Worm (Caenorhabditis elegans) whole organism, L4 larva: ENCODE data around the gene C16C10.8.

Source experiments
- D1046.2 ChIP-seq: fragments of 200-800 bp; sonication (Bioruptor generic); IDR thresholded peaks from 2 replicates; pipeline ENCODE4 v1.3.6; 2022; ENCODE audit warnings: missing genetic modification characterization, missing compliant biosample characterization
- F10B5.3 ChIP-seq: sonication (generic microtip); optimal IDR thresholded peaks from 2 replicates; lab custom pipeline; 2016; ENCODE audit warnings: mild to moderate bottlenecking, missing genetic modification characterization, missing compliant biosample characterization
- F26F4.8 ChIP-seq: fragments of 200-800 bp; sonication (Bioruptor generic); conservative IDR thresholded peaks from 2 replicates; pipeline ENCODE4 v1.3.6; 2022; ENCODE audit warnings: missing genetic modification characterization, missing compliant biosample characterization
- F49E8.2 ChIP-seq: sonication (generic microtip); optimal IDR thresholded peaks from 2 replicates; lab custom pipeline; 2016; ENCODE audit warnings: missing compliant biosample characterization, mild to moderate bottlenecking, missing genetic modification characterization, borderline replicate concordance
- R02D3.7 ChIP-seq: fragments of 150-350 bp; sonication (generic microtip); optimal IDR thresholded peaks from 3 replicates; lab custom pipeline; 2014; ENCODE audit warnings: missing biosample characterization, missing genetic modification characterization
- Y75B8A.6 ChIP-seq: fragments of 200-800 bp; sonication (Bioruptor generic); IDR thresholded peaks from 2 replicates; pipeline ENCODE4 v1.3.6; 2022; ENCODE audit warnings: missing genetic modification reagents, missing genetic modification characterization, missing compliant biosample characterization
- arid-1 ChIP-seq: fragments of 200-800 bp; sonication (Bioruptor generic); conservative IDR thresholded peaks from 2 replicates; pipeline ENCODE4 v1.3.6; 2022; ENCODE audit warnings: missing genetic modification reagents, missing genetic modification characterization, missing compliant biosample characterization
- attf-4 ChIP-seq: sonication (generic microtip); optimal IDR thresholded peaks from 3 replicates; lab custom pipeline; 2017; ENCODE audit warnings: missing biosample characterization, missing genetic modification characterization
- ceh-32 ChIP-seq: sonication (generic microtip); optimal IDR thresholded peaks from 2 replicates; lab custom pipeline; 2016; ENCODE audit warnings: mild to moderate bottlenecking, missing genetic modification characterization, missing compliant biosample characterization; ENCODE audit not compliant: poor library complexity
- ceh-44 ChIP-seq: fragments of 200-800 bp; sonication (Bioruptor generic); IDR thresholded peaks from 2 replicates; pipeline ENCODE4 v1.3.6; 2022; ENCODE audit warnings: missing genetic modification reagents, missing genetic modification characterization, missing compliant biosample characterization
- ceh-62 ChIP-seq: sonication (generic microtip); optimal IDR thresholded peaks from 2 replicates; lab custom pipeline; 2017; ENCODE audit warnings: missing biosample characterization, missing genetic modification characterization
- ces-1 ChIP-seq: fragments of 150-350 bp; sonication (generic microtip); optimal IDR thresholded peaks from 4 replicates; lab custom pipeline; 2014; ENCODE audit warnings: missing biosample characterization, missing genetic modification reagents, missing genetic modification characterization
- ctbp-1 ChIP-seq: fragments of 200-800 bp; sonication (Bioruptor generic); IDR thresholded peaks from 2 replicates; pipeline ENCODE4 v1.3.6; 2022; ENCODE audit warnings: missing genetic modification reagents, missing genetic modification characterization, missing compliant biosample characterization
- daf-12 ChIP-seq: fragments of 150-350 bp; optimal IDR thresholded peaks from 2 replicates; lab custom pipeline; 2014; ENCODE audit warnings: missing biosample characterization, missing genetic modification reagents, missing genetic modification characterization
- daf-19 ChIP-seq: fragments of 200-800 bp; sonication (Bioruptor generic); conservative IDR thresholded peaks from 2 replicates; pipeline ENCODE4 v1.3.6; 2022; ENCODE audit warnings: missing genetic modification characterization, missing compliant biosample characterization
- dmd-6 ChIP-seq: fragments of 200-800 bp; sonication (Bioruptor generic); IDR thresholded peaks from 2 replicates; pipeline ENCODE4 v1.3.6; 2022; ENCODE audit warnings: missing genetic modification reagents, missing genetic modification characterization, missing compliant biosample characterization
- dmd-8 ChIP-seq: fragments of 200-800 bp; sonication (Bioruptor generic); IDR thresholded peaks from 2 replicates; pipeline ENCODE4 v1.3.6; 2022; ENCODE audit warnings: missing genetic modification characterization, missing compliant biosample characterization
- dmd-9 ChIP-seq: fragments of 200-800 bp; sonication (Bioruptor generic); IDR thresholded peaks from 2 replicates; pipeline ENCODE4 v1.3.6; 2022; ENCODE audit warnings: missing genetic modification reagents, missing genetic modification characterization, missing compliant biosample characterization
- duxl-1 ChIP-seq: sonication (generic microtip); optimal IDR thresholded peaks from 2 replicates; lab custom pipeline; 2016; ENCODE audit warnings: mild to moderate bottlenecking, missing genetic modification characterization, moderate library complexity, missing compliant biosample characterization; ENCODE audit not compliant: poor library complexity
- fkh-10 ChIP-seq: fragments of 150-350 bp; optimal IDR thresholded peaks from 2 replicates; lab custom pipeline; 2014; ENCODE audit warnings: missing biosample characterization, missing genetic modification reagents, missing genetic modification characterization
- gei-8 ChIP-seq: fragments of 200-800 bp; sonication (Bioruptor generic); optimal IDR thresholded peaks from 2 replicates; lab custom pipeline; 2018; ENCODE audit warnings: mild to moderate bottlenecking, missing genetic modification characterization, missing compliant biosample characterization
- hlh-30 ChIP-seq: sonication (generic microtip); optimal IDR thresholded peaks from 2 replicates; lab custom pipeline; 2017; ENCODE audit warnings: antibody characterized with exemption, mild to moderate bottlenecking, missing genetic modification characterization, missing compliant biosample characterization; ENCODE audit not compliant: insufficient read depth
- lin-1 ChIP-seq: fragments of 200-800 bp; sonication (Bioruptor generic); IDR thresholded peaks from 2 replicates; pipeline ENCODE4 v1.3.6; 2022; ENCODE audit warnings: missing genetic modification reagents, missing genetic modification characterization, missing compliant biosample characterization
- lin-13 ChIP-seq: fragments of 150-350 bp; optimal IDR thresholded peaks from 2 replicates; lab custom pipeline; 2014; ENCODE audit warnings: missing biosample characterization, missing genetic modification reagents, missing genetic modification characterization
- lin-15B ChIP-seq: fragments of 150-350 bp; sonication (generic microtip); optimal IDR thresholded peaks from 3 replicates; lab custom pipeline; 2014; ENCODE audit warnings: missing biosample characterization, missing genetic modification characterization
- lin-39 ChIP-seq: fragments of 150-350 bp; optimal IDR thresholded peaks from 2 replicates; lab custom pipeline; 2014; ENCODE audit warnings: missing biosample characterization, missing genetic modification reagents, missing genetic modification characterization
- madf-5 ChIP-seq, 2 experiments: fragments of 200-800 bp; sonication (Bioruptor generic); IDR thresholded peaks; 2 replicates each; pipeline ENCODE4 v1.3.6; 2022; ENCODE audit warnings: missing compliant biosample characterization in 2 of 2, missing genetic modification characterization in 2 of 2
- madf-9 ChIP-seq: fragments of 200-800 bp; sonication (Bioruptor generic); conservative IDR thresholded peaks from 2 replicates; pipeline ENCODE4 v1.3.6; 2022; ENCODE audit warnings: missing genetic modification reagents, missing genetic modification characterization, missing compliant biosample characterization
- mdt-29 ChIP-seq: fragments of 200-800 bp; sonication (Bioruptor generic); IDR thresholded peaks from 2 replicates; pipeline ENCODE4 v1.3.6; 2022; ENCODE audit warnings: missing genetic modification reagents, missing genetic modification characterization, missing compliant biosample characterization
- mes-2 ChIP-seq: sonication (generic microtip); optimal IDR thresholded peaks from 2 replicates; lab custom pipeline; 2016; ENCODE audit warnings: missing genotype, mild to moderate bottlenecking, missing genetic modification characterization, missing compliant biosample characterization; ENCODE audit not compliant: poor library complexity, severe bottlenecking
- mxl-2 ChIP-seq: fragments of 200-800 bp; sonication (Bioruptor generic); conservative IDR thresholded peaks from 2 replicates; pipeline ENCODE4 v1.3.6; 2022; ENCODE audit warnings: missing genetic modification reagents, missing genetic modification characterization, missing compliant biosample characterization
- nhr-102 ChIP-seq: sonication (generic microtip); optimal IDR thresholded peaks from 2 replicates; lab custom pipeline; 2016; ENCODE audit warnings: mild to moderate bottlenecking, missing genetic modification characterization, moderate library complexity, missing compliant biosample characterization
- nhr-25 ChIP-seq: sonication (generic microtip); optimal IDR thresholded peaks from 2 replicates; lab custom pipeline; 2017; ENCODE audit warnings: missing genetic modification characterization, mild to moderate bottlenecking, missing compliant biosample characterization, antibody characterized with exemption, moderate library complexity, borderline replicate concordance; ENCODE audit not compliant: insufficient read depth
- nhr-6 ChIP-seq: fragments of 150-350 bp; optimal IDR thresholded peaks from 2 replicates; lab custom pipeline; 2014; ENCODE audit warnings: missing biosample characterization, missing genetic modification characterization
- nhr-76 ChIP-seq: fragments of 150-350 bp; optimal IDR thresholded peaks from 2 replicates; lab custom pipeline; 2014; ENCODE audit warnings: missing biosample characterization, missing genetic modification characterization
- pha-4 ChIP-seq, 2 experiments: fragments of 150-350 bp in 1 of 2; fragments of 200-800 bp in 1 of 2; sonication (Bioruptor generic) in 1 of 2; IDR thresholded peaks in 1 of 2; optimal IDR thresholded peaks in 1 of 2; 2 replicates each; pipeline versions ENCODE4 v1.3.6 to Lab custom; 2014 to 2022; ENCODE audit warnings: missing genetic modification characterization in 2 of 2, missing genetic modification reagents in 2 of 2, missing biosample characterization in 1 of 2, missing compliant biosample characterization in 1 of 2
- php-3 ChIP-seq: fragments of 200-800 bp; sonication (Bioruptor generic); IDR thresholded peaks from 2 replicates; pipeline ENCODE4 v1.3.6; 2022; ENCODE audit warnings: missing genetic modification reagents, missing genetic modification characterization, missing compliant biosample characterization
- pqm-1 ChIP-seq: sonication (generic microtip); optimal IDR thresholded peaks from 2 replicates; lab custom pipeline; 2017; ENCODE audit warnings: missing biosample characterization, missing genetic modification characterization
- saeg-2 ChIP-seq: fragments of 200-800 bp; sonication (Bioruptor generic); IDR thresholded peaks from 2 replicates; pipeline ENCODE4 v1.3.6; 2022; ENCODE audit warnings: missing genetic modification reagents, missing genetic modification characterization, missing compliant biosample characterization
- sdz-12 ChIP-seq: fragments of 200-800 bp; sonication (Bioruptor generic); optimal IDR thresholded peaks from 2 replicates; lab custom pipeline; 2018; ENCODE audit warnings: mild to moderate bottlenecking, missing genetic modification characterization, missing compliant biosample characterization
- set-16 ChIP-seq: fragments of 200-800 bp; sonication (Bioruptor generic); IDR thresholded peaks from 2 replicates; pipeline ENCODE4 v1.3.6; 2022; ENCODE audit warnings: missing genetic modification reagents, missing genetic modification characterization, missing compliant biosample characterization
- spr-1 ChIP-seq: sonication (generic microtip); optimal IDR thresholded peaks from 2 replicates; lab custom pipeline; 2016; ENCODE audit warnings: mild to moderate bottlenecking, missing genetic modification characterization, missing compliant biosample characterization
- spr-3 ChIP-seq: fragments of 200-800 bp; sonication (Bioruptor generic); optimal IDR thresholded peaks from 2 replicates; lab custom pipeline; 2018; ENCODE audit warnings: mild to moderate bottlenecking, missing genetic modification characterization, missing compliant biosample characterization
- tag-97 ChIP-seq: fragments of 200-800 bp; sonication (Bioruptor generic); IDR thresholded peaks from 2 replicates; pipeline ENCODE4 v1.3.6; 2022; ENCODE audit warnings: missing genetic modification characterization, missing compliant biosample characterization
- tra-1 ChIP-seq: fragments of 200-800 bp; sonication (Bioruptor generic); IDR thresholded peaks from 2 replicates; pipeline ENCODE4 v1.3.6; 2022; ENCODE audit warnings: missing genetic modification reagents, missing genetic modification characterization, missing compliant biosample characterization
- unc-39 ChIP-seq: sonication (generic microtip); optimal IDR thresholded peaks from 2 replicates; lab custom pipeline; 2017; ENCODE audit warnings: missing biosample characterization, missing genetic modification characterization
- zfp-2 ChIP-seq: sonication (generic microtip); optimal IDR thresholded peaks from 2 replicates; lab custom pipeline; 2016; ENCODE audit warnings: mild to moderate bottlenecking, missing genetic modification characterization, missing compliant biosample characterization
- zfp-3 ChIP-seq: fragments of 200-800 bp; sonication (Bioruptor generic); conservative IDR thresholded peaks from 2 replicates; pipeline ENCODE4 v1.3.6; 2022; ENCODE audit warnings: missing genetic modification reagents, missing genetic modification characterization, missing compliant biosample characterization
- zip-2 ChIP-seq: fragments of 150-350 bp; optimal IDR thresholded peaks from 2 replicates; lab custom pipeline; 2014; ENCODE audit warnings: missing biosample characterization, missing genetic modification characterization

Gene C16C10.8

ce11 chrIII:4193659-4194103 is 29.7 kb upstream of the C16C10.8 start, which contains the start of gene xbp-1 (continued):
- TF ChIP-seq daf-12 (tag; lab: Kevin White, UChicago) (no peak), R02D3.7 (tag; lab: Kevin White, UChicago) (no peak), ces-1 (GFP tag; lab: Kevin White, UChicago) (no peak), F26F4.8 (GFP tag; lab: Robert Waterston, UW) (no peak), gei-8 (GFP tag; lab: Kevin White, UChicago) (no peak), ceh-44 (GFP tag; lab: Robert Waterston, UW) (no peak), nhr-25 (peak; percentile 78), attf-4 (no peak), zip-2 (tag; lab: Kevin White, UChicago) (peak; percentile 78), Y75B8A.6 (GFP tag; lab: Robert Waterston, UW) (peak; percentile 51; the same call in 1 of the 2 replicates), lin-13 (GFP tag; lab: Kevin White, UChicago) (peak; percentile 94), zfp-3 (peak; percentile 84), zfp-2 (tag; lab: Kevin White, UChicago) (peak; percentile 49), lin-15B (no peak), daf-19 (GFP tag; lab: Robert Waterston, UW) (peak; percentile 45; the same call in 1 of the 2 replicates), fkh-10 (GFP tag; lab: Kevin White, UChicago) (peak; percentile 76), php-3 (GFP tag; lab: Robert Waterston, UW) (peak; percentile 85), madf-5 (GFP tag; IDR thresholded peaks at IDR 0.05; lab: Robert Waterston, UW) (no peak), mxl-2 (GFP tag; lab: Robert Waterston, UW) (0 out of 2 replicates have a peak, but pooled peaks have one; percentile 17), nhr-102 (tag; lab: Kevin White, UChicago) (peak; percentile 68), nhr-6 (peak; percentile 89), arid-1 (no peak), dmd-8 (no peak), dmd-9 (GFP tag; lab: Robert Waterston, UW) (peak; percentile 63; the same call in 1 of the 2 replicates), nhr-76 (tag; lab: Kevin White, UChicago) (no peak), lin-1 (GFP tag; lab: Robert Waterston, UW) (peak; percentile 99), mdt-29 (GFP tag; lab: Robert Waterston, UW) (peak; percentile 49; the same call in 1 of the 2 replicates), ceh-62 (tag; lab: Kevin White, UChicago) (no peak), spr-1 (tag; lab: Kevin White, UChicago) (peak; percentile 30), pha-4 (GFP tag; IDR thresholded peaks at IDR 0.05; lab: Robert Waterston, UW) (peak; percentile 77), pha-4 (tag; optimal IDR thresholded peaks at IDR 0.05; lab: Kevin White, UChicago) (no peak), hlh-30 (tag; lab: Kevin White, UChicago) (peak; percentile 94), saeg-2 (GFP tag; lab: Robert Waterston, UW) (no peak; the same call in 1 of the 2 replicates), ceh-32 (tag; lab: Kevin White, UChicago) (no peak), set-16 (peak; percentile 39), spr-3 (GFP tag; lab: Kevin White, UChicago) (peak; percentile 23), tag-97 (GFP tag; lab: Robert Waterston, UW) (no peak), mes-2 (tag; lab: Kevin White, UChicago) (peak; percentile 90), sdz-12 (GFP tag; lab: Kevin White, UChicago) (peak; percentile 50), duxl-1 (tag; lab: Kevin White, UChicago) (peak; percentile 4), ctbp-1 (GFP tag; lab: Robert Waterston, UW) (peak; percentile 75; the same call in 1 of the 2 replicates), dmd-6 (peak; percentile 98), pqm-1 (tag; lab: Kevin White, UChicago) (peak; percentile 95), madf-9 (GFP tag; lab: Robert Waterston, UW) (peak; percentile 82), D1046.2 (GFP tag; lab: Robert Waterston, UW) (no peak), F49E8.2 (tag; lab: Kevin White, UChicago) (no peak), F10B5.3 (no peak), tra-1 (GFP tag; lab: Robert Waterston, UW) (peak; percentile 81), unc-39 (tag; lab: Kevin White, UChicago) (no peak), lin-39 (no peak)
